Worm (Caenorhabditis elegans): ENCODE measurements around the gene F19B10.2.

- TF ChIP-seq aly-1 (tag; optimal IDR thresholded peaks at IDR 0.05) (no peak), ama-1 (optimal IDR thresholded peaks at IDR 0.05) (no peak), F13C5.2 (tag; optimal IDR thresholded peaks at IDR 0.05) (no peak), tbx-37 (GFP tag; conservative IDR thresholded peaks at IDR 0.05) (no peak), hnd-1 (tag; optimal IDR thresholded peaks at IDR 0.05) (no peak), sea-1 (GFP tag; conservative IDR thresholded peaks at IDR 0.05) (no peak), pes-1 (GFP tag; IDR thresholded peaks at IDR 0.05) (no peak), B0310.2 (tag; optimal IDR thresholded peaks at IDR 0.05) (no peak), flt-1 (GFP tag; IDR thresholded peaks at IDR 0.05) (no peak)
Measured at ce11 chrII:3640197-3640596, 35.1 kb upstream of the F19B10.2 start, which contains the start of gene M151.10.
